Worm (Caenorhabditis elegans) whole organism, young adult: ENCODE data around the gene crh-1.

ENCODE experiments used
- B0019.2 ChIP-seq: fragments of 200-800 bp; sonication (Bioruptor generic); conservative IDR thresholded peaks from 2 replicates; pipeline ENCODE4 v1.3.6; 2022; ENCODE audit warnings: missing genetic modification reagents, missing genetic modification characterization, missing compliant biosample characterization
- B0261.1 ChIP-seq: sonication (generic microtip); optimal IDR thresholded peaks from 2 replicates; lab custom pipeline; 2016; ENCODE audit warnings: mild to moderate bottlenecking, missing genetic modification characterization, moderate library complexity, missing compliant biosample characterization
- F10E7.11 ChIP-seq: sonication (generic microtip); optimal IDR thresholded peaks from 2 replicates; lab custom pipeline; 2017; ENCODE audit warnings: mild to moderate bottlenecking, missing genetic modification characterization, moderate library complexity, missing compliant biosample characterization
- F37B4.10 ChIP-seq: fragments of 200-800 bp; sonication (Bioruptor generic); IDR thresholded peaks from 2 replicates; pipeline ENCODE4 v1.3.6; 2022; ENCODE audit warnings: missing genetic modification characterization, missing compliant biosample characterization
- F52B5.7 ChIP-seq: sonication (generic microtip); optimal IDR thresholded peaks from 2 replicates; lab custom pipeline; 2016; ENCODE audit warnings: mild to moderate bottlenecking, missing genetic modification characterization, missing compliant biosample characterization
- F57C9.4 ChIP-seq: sonication (generic microtip); optimal IDR thresholded peaks from 2 replicates; lab custom pipeline; 2017; ENCODE audit warnings: mild to moderate bottlenecking, missing genetic modification characterization, missing compliant biosample characterization
- K11D2.4 ChIP-seq: fragments of 200-800 bp; sonication (Bioruptor generic); IDR thresholded peaks from 2 replicates; pipeline ENCODE4 v1.3.6; 2022; ENCODE audit warnings: missing genetic modification reagents, missing genetic modification characterization, missing compliant biosample characterization
- K12H6.12 ChIP-seq: fragments of 200-800 bp; sonication (Bioruptor generic); optimal IDR thresholded peaks from 2 replicates; lab custom pipeline; 2018; ENCODE audit warnings: mild to moderate bottlenecking, missing genetic modification characterization, missing compliant biosample characterization
- T26A5.8 ChIP-seq: sonication (generic microtip); optimal IDR thresholded peaks from 2 replicates; lab custom pipeline; 2016; ENCODE audit warnings: missing genetic modification characterization, missing compliant biosample characterization
- Y53F4B.3 ChIP-seq: fragments of 200-800 bp; sonication (Bioruptor generic); IDR thresholded peaks from 2 replicates; pipeline ENCODE4 v1.3.6; 2022; ENCODE audit warnings: missing genetic modification reagents, missing genetic modification characterization, missing compliant biosample characterization
- Y79H2A.3 ChIP-seq: fragments of 200-800 bp; sonication (Bioruptor generic); conservative IDR thresholded peaks from 2 replicates; pipeline ENCODE4 v1.3.6; 2022; ENCODE audit warnings: missing genetic modification reagents, missing genetic modification characterization, missing compliant biosample characterization
- Y95B8A.8 ChIP-seq: fragments of 200-800 bp; sonication (Bioruptor generic); IDR thresholded peaks from 2 replicates; pipeline ENCODE4 v1.3.6; 2022; ENCODE audit warnings: missing genetic modification reagents, missing genetic modification characterization, missing compliant biosample characterization
- attf-6 ChIP-seq: fragments of 200-800 bp; sonication (Bioruptor generic); IDR thresholded peaks from 2 replicates; pipeline ENCODE4 v1.3.6; 2022; ENCODE audit warnings: missing genetic modification reagents, missing genetic modification characterization, missing compliant biosample characterization
- ceh-40 ChIP-seq: fragments of 200-800 bp; sonication (Bioruptor generic); IDR thresholded peaks from 2 replicates; pipeline ENCODE4 v1.3.6; 2022; ENCODE audit warnings: missing genetic modification characterization, missing compliant biosample characterization
- ceh-58 ChIP-seq: fragments of 200-800 bp; sonication (Bioruptor generic); IDR thresholded peaks from 2 replicates; pipeline ENCODE4 v1.3.6; 2022; ENCODE audit warnings: missing genetic modification characterization, missing compliant biosample characterization
- ceh-79 ChIP-seq: sonication (generic microtip); optimal IDR thresholded peaks from 2 replicates; lab custom pipeline; 2017; ENCODE audit warnings: mild to moderate bottlenecking, missing genetic modification characterization, missing compliant biosample characterization
- chd-7 ChIP-seq: sonication (generic microtip); optimal IDR thresholded peaks from 2 replicates; lab custom pipeline; 2016; ENCODE audit warnings: mild to moderate bottlenecking, missing genetic modification characterization, moderate library complexity, missing compliant biosample characterization
- dox-1 ChIP-seq: fragments of 200-800 bp; sonication (Bioruptor generic); IDR thresholded peaks from 2 replicates; pipeline ENCODE4 v1.3.6; 2022; ENCODE audit warnings: missing genetic modification reagents, missing genetic modification characterization, missing compliant biosample characterization
- dpff-1 ChIP-seq: sonication (generic microtip); optimal IDR thresholded peaks from 2 replicates; lab custom pipeline; 2017; ENCODE audit warnings: mild to moderate bottlenecking, missing genetic modification characterization, missing compliant biosample characterization
- egrh-3 ChIP-seq: fragments of 200-800 bp; sonication (Bioruptor generic); IDR thresholded peaks from 2 replicates; pipeline ENCODE4 v1.3.6; 2022; ENCODE audit warnings: missing genetic modification reagents, missing genetic modification characterization, missing compliant biosample characterization
- ekl-4 ChIP-seq: fragments of 200-800 bp; sonication (Bioruptor generic); IDR thresholded peaks from 2 replicates; pipeline ENCODE4 v1.3.6; 2022; ENCODE audit warnings: missing genetic modification reagents, missing genetic modification characterization, missing compliant biosample characterization
- ets-4 ChIP-seq: fragments of 200-800 bp; sonication (Bioruptor generic); optimal IDR thresholded peaks from 2 replicates; lab custom pipeline; 2018; ENCODE audit warnings: mild to moderate bottlenecking, missing genetic modification characterization, missing compliant biosample characterization
- fkh-3 ChIP-seq: sonication (generic microtip); optimal IDR thresholded peaks from 2 replicates; lab custom pipeline; 2016; ENCODE audit warnings: mild to moderate bottlenecking, missing genetic modification characterization, missing compliant biosample characterization
- hlh-12 ChIP-seq: sonication (generic microtip); optimal IDR thresholded peaks from 2 replicates; lab custom pipeline; 2016; ENCODE audit warnings: missing genetic modification characterization, missing compliant biosample characterization
- hsf-1 ChIP-seq: fragments of 200-800 bp; sonication (Bioruptor generic); IDR thresholded peaks from 2 replicates; pipeline ENCODE4 v1.3.6; 2022; ENCODE audit warnings: missing genetic modification reagents, missing genetic modification characterization, missing compliant biosample characterization
- lin-35 ChIP-seq, 3 experiments: fragments of 150-350 bp in 2 of 3; sonication (generic microtip) in 1 of 3; optimal IDR thresholded peaks; 2 replicates each; lab custom pipeline; 2014 to 2018; ENCODE audit warnings: missing biosample characterization in 3 of 3, missing genetic modification characterization in 3 of 3, missing genetic modification reagents in 3 of 3
- lir-1 ChIP-seq: fragments of 200-800 bp; sonication (Bioruptor generic); conservative IDR thresholded peaks from 2 replicates; pipeline ENCODE4 v1.3.6; 2022; ENCODE audit warnings: missing genetic modification reagents, missing genetic modification characterization, missing compliant biosample characterization
- lsy-27 ChIP-seq: sonication (generic microtip); optimal IDR thresholded peaks from 2 replicates; lab custom pipeline; 2017; ENCODE audit warnings: missing genetic modification characterization, mild to moderate bottlenecking, missing compliant biosample characterization, antibody characterized with exemption, missing genotype, borderline replicate concordance; ENCODE audit not compliant: insufficient read depth
- madf-3 ChIP-seq: fragments of 200-800 bp; sonication (Bioruptor generic); IDR thresholded peaks from 2 replicates; pipeline ENCODE4 v1.3.6; 2022; ENCODE audit warnings: missing genetic modification reagents, missing genetic modification characterization, missing compliant biosample characterization
- mcd-1 ChIP-seq: fragments of 200-800 bp; sonication (Bioruptor generic); IDR thresholded peaks from 2 replicates; pipeline ENCODE4 v1.3.6; 2022; ENCODE audit warnings: missing genetic modification reagents, missing genetic modification characterization, missing compliant biosample characterization
- nfya-2 ChIP-seq: fragments of 200-800 bp; sonication (Bioruptor generic); IDR thresholded peaks from 2 replicates; pipeline ENCODE4 v1.3.6; 2022; ENCODE audit warnings: missing genetic modification reagents, missing genetic modification characterization, missing compliant biosample characterization
- nhr-120 ChIP-seq: fragments of 200-800 bp; sonication (Bioruptor generic); IDR thresholded peaks from 2 replicates; pipeline ENCODE4 v1.3.6; 2022; ENCODE audit warnings: missing genetic modification characterization, missing compliant biosample characterization
- nhr-179 ChIP-seq: sonication (generic microtip); optimal IDR thresholded peaks from 2 replicates; lab custom pipeline; 2016; ENCODE audit warnings: mild to moderate bottlenecking, missing genetic modification characterization, missing compliant biosample characterization
- nhr-90 ChIP-seq: sonication (generic microtip); optimal IDR thresholded peaks from 2 replicates; lab custom pipeline; 2016; ENCODE audit warnings: missing genotype, mild to moderate bottlenecking, missing genetic modification characterization, missing compliant biosample characterization
- repo-1 ChIP-seq: sonication (generic microtip); optimal IDR thresholded peaks from 2 replicates; lab custom pipeline; 2017; ENCODE audit warnings: mild to moderate bottlenecking, missing genetic modification characterization, missing compliant biosample characterization
- snpc-1.3 ChIP-seq: sonication (generic microtip); optimal IDR thresholded peaks from 2 replicates; lab custom pipeline; 2017; ENCODE audit warnings: missing genetic modification characterization, mild to moderate bottlenecking, missing compliant biosample characterization, antibody characterized with exemption, moderate library complexity, missing genotype, missing genetic modification reagents; ENCODE audit not compliant: insufficient read depth
- snpc-4 ChIP-seq, 5 experiments: fragments of 150-350 bp in 1 of 5; sonication (generic microtip) in 4 of 5; optimal IDR thresholded peaks; 2 replicates each; lab custom pipeline; 2014 to 2018; ENCODE audit warnings: missing genetic modification characterization in 5 of 5, missing biosample characterization in 3 of 5, antibody characterized with exemption in 2 of 5, mild to moderate bottlenecking in 2 of 5, missing compliant biosample characterization in 2 of 5, missing genotype in 2 of 5, moderate library complexity in 2 of 5, missing genetic modification reagents in 1 of 5
- somi-1 ChIP-seq: fragments of 200-800 bp; sonication (Bioruptor generic); optimal IDR thresholded peaks from 2 replicates; lab custom pipeline; 2018; ENCODE audit warnings: mild to moderate bottlenecking, missing genetic modification characterization, missing compliant biosample characterization
- tbx-9 ChIP-seq: sonication (generic microtip); optimal IDR thresholded peaks from 2 replicates; lab custom pipeline; 2016; ENCODE audit warnings: borderline replicate concordance, missing genetic modification characterization, inconsistent platforms, missing compliant biosample characterization
- tlf-1 ChIP-seq: fragments of 200-800 bp; sonication (Bioruptor generic); optimal IDR thresholded peaks from 2 replicates; lab custom pipeline; 2018; ENCODE audit warnings: mild to moderate bottlenecking, missing genetic modification characterization, missing compliant biosample characterization
- unc-62 ChIP-seq: fragments of 150-350 bp; optimal IDR thresholded peaks from 2 replicates; lab custom pipeline; 2014; ENCODE audit warnings: missing biosample characterization, missing genetic modification reagents, missing genetic modification characterization
- xnd-1 ChIP-seq: sonication (generic microtip); optimal IDR thresholded peaks from 2 replicates; lab custom pipeline; 2016; ENCODE audit warnings: missing genotype, missing genetic modification reagents, missing genetic modification characterization, missing compliant biosample characterization
- zfh-2 ChIP-seq: fragments of 200-800 bp; sonication (Bioruptor generic); conservative IDR thresholded peaks from 2 replicates; pipeline ENCODE4 v1.3.6; 2022; ENCODE audit warnings: missing genetic modification reagents, missing genetic modification characterization, missing compliant biosample characterization
- ztf-28 ChIP-seq: fragments of 200-800 bp; sonication (Bioruptor generic); IDR thresholded peaks from 2 replicates; pipeline ENCODE4 v1.3.6; 2022; ENCODE audit warnings: missing genetic modification reagents, missing genetic modification characterization, missing compliant biosample characterization

The crh-1 gene

DNA sequence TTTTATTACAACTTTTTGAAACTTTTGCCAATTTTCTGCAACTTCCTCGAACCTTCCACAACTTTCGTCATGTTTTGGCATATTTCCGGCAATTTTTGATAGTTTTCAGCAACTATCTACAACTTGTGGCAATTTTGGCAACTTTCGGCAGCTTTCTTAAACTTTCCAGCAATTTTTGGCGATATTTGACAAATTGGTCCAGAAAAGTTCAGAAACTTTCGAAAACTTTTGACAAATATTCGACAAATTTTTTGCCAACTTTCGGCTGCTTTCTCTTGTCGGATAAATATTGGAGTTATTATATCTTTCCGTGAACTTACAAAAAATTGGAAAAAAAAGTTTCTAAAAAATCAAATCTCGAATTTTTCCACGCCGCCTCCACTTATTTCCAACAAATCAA is 72.7 kb downstream of the crh-1 start, which contains the start of gene Y41C4A.18:
Y41C4A.18 (plus strand) TSS at position 301 of the 400 bp plus-strand sequence.
- TF ChIP-seq ceh-79 = no peak
- TF ChIP-seq nhr-179 (tag; lab: Kevin White, UChicago) = no peak
- no peak for TF ChIP-seq fkh-3 (tag; lab: Kevin White, UChicago)
- no peak for TF ChIP-seq F37B4.10 (GFP tag; lab: Robert Waterston, UW)
- no peak for TF ChIP-seq somi-1 (GFP tag; lab: Kevin White, UChicago)
- TF ChIP-seq ceh-40 (GFP tag; lab: Robert Waterston, UW) = no peak
- TF ChIP-seq Y79H2A.3 = no peak
- no peak for TF ChIP-seq ekl-4
- no peak for TF ChIP-seq tlf-1 (GFP tag; lab: Kevin White, UChicago)
- no peak for TF ChIP-seq B0261.1
- TF ChIP-seq dpff-1 (tag; lab: Kevin White, UChicago) = no peak
- no peak for TF ChIP-seq nhr-90
- no peak for TF ChIP-seq F10E7.11
- TF ChIP-seq K11D2.4 = no peak
- TF ChIP-seq attf-6 (GFP tag; lab: Robert Waterston, UW) = no peak
- no peak for TF ChIP-seq K12H6.12 (tag; lab: Kevin White, UChicago)
- no peak for TF ChIP-seq tbx-9
- no peak for TF ChIP-seq Y53F4B.3 (GFP tag; lab: Robert Waterston, UW)
- no peak for TF ChIP-seq repo-1 (tag; lab: Kevin White, UChicago)
- no peak for TF ChIP-seq madf-3 (GFP tag; lab: Robert Waterston, UW)

DNA sequence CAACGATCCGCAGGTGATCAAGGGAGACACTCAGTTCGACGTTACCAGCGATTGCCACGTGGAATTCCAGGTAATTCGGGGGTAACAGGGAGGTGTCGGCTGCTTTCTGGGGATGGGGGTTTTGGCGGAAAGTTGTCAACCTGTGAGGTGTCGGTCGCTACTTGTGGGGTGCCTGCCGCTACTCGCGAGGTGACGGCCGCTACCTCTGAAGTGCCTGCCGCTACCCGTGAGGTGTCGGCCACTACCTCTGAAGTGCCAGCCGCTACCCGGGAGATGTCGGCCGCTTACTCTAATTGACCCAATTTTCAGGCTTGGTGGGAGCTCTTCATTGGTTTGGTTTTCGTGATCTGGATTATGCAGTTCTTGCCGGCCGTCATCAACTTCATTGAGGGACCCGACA is 73.3 kb downstream of the crh-1 start:
- TF ChIP-seq egrh-3 (GFP tag; lab: Robert Waterston, UW) (peak; percentile 49; the same call in 1 of the 2 replicates), hlh-12 (tag; lab: Kevin White, UChicago) (no peak), nhr-120 (no peak), lsy-27 (tag; lab: Kevin White, UChicago) (no peak), ceh-58 (GFP tag; lab: Robert Waterston, UW) (0 out of 2 replicates have a peak, but pooled peaks have one; percentile 72), mcd-1 (no peak), Y95B8A.8 (GFP tag; lab: Robert Waterston, UW) (no peak), nfya-2 (GFP tag; lab: Robert Waterston, UW) (no peak), snpc-4 (GFP tag; optimal IDR thresholded peaks at IDR 0.05; lab: Kevin White, UChicago) (no peak), snpc-4 (tag; optimal IDR thresholded peaks at IDR 0.05; lab: Kevin White, UChicago) (peak in 1 of 4 experiments; percentile 38), xnd-1 (tag; lab: Kevin White, UChicago) (no peak), lin-35 (GFP tag; optimal IDR thresholded peaks at IDR 0.05; lab: Kevin White, UChicago) (no peak), T26A5.8 (tag; lab: Kevin White, UChicago) (no peak), lir-1 (GFP tag; lab: Robert Waterston, UW) (no peak), dpff-1 (tag; lab: Kevin White, UChicago) (no peak), F52B5.7 (tag; lab: Kevin White, UChicago) (no peak), chd-7 (tag; lab: Kevin White, UChicago) (no peak), snpc-1.3 (no peak), F57C9.4 (tag; lab: Kevin White, UChicago) (no peak), zfh-2 (GFP tag; lab: Robert Waterston, UW) (peak; percentile 76), dox-1 (no peak), B0019.2 (GFP tag; lab: Robert Waterston, UW) (no peak), ets-4 (no peak), unc-62 (GFP tag; lab: Kevin White, UChicago) (no peak), Y79H2A.3 (no peak), K11D2.4 (no peak), ztf-28 (no peak), hsf-1 (no peak), repo-1 (tag; lab: Kevin White, UChicago) (no peak)
